Fruit fly (Drosophila melanogaster) whole organism, pupa: ENCODE measurements around the gene CG42661.

Source experiments
- CG12605 ChIP-seq: fragments of 200-800 bp; sonication (Bioruptor generic); IDR thresholded peaks from 2 replicates; pipeline ENCODE4 v1.3.6; 2022; ENCODE audit warnings: missing biosample characterization, missing genetic modification characterization
- CG13204 ChIP-seq: fragments of 200-800 bp; sonication (Bioruptor generic); optimal IDR thresholded peaks from 2 replicates; lab custom pipeline; 2018; ENCODE audit warnings: missing biosample characterization, mild to moderate bottlenecking, missing genetic modification characterization, moderate library complexity
- CG14655 ChIP-seq: fragments of 200-800 bp; sonication (Bioruptor generic); optimal IDR thresholded peaks from 3 replicates; lab custom pipeline; 2017; ENCODE audit warnings: mild to moderate bottlenecking, missing biosample characterization, missing genetic modification reagents, missing genetic modification characterization
- CG15710 ChIP-seq: fragments of 200-800 bp; sonication (Bioruptor generic); optimal IDR thresholded peaks from 2 replicates; lab custom pipeline; 2018; ENCODE audit warnings: missing biosample characterization, mild to moderate bottlenecking, missing genetic modification characterization, moderate library complexity
- CG8159 ChIP-seq: fragments of 200-800 bp; sonication (Bioruptor generic); optimal IDR thresholded peaks from 3 replicates; lab custom pipeline; 2018; ENCODE audit warnings: missing biosample characterization, mild to moderate bottlenecking, missing genetic modification characterization, moderate library complexity
- D1 ChIP-seq: fragments of 200-800 bp; sonication (Bioruptor generic); optimal IDR thresholded peaks from 2 replicates; lab custom pipeline; 2018; ENCODE audit warnings: missing biosample characterization, mild to moderate bottlenecking, missing genetic modification characterization, moderate library complexity
- EcR ChIP-seq: fragments of 200-800 bp; sonication (Bioruptor generic); optimal IDR thresholded peaks from 3 replicates; lab custom pipeline; 2019; ENCODE audit warnings: missing biosample characterization, missing genetic modification characterization, mild to moderate bottlenecking, moderate library complexity, missing genetic modification reagents
- Ets98B ChIP-seq: fragments of 200-800 bp; sonication (Bioruptor generic); IDR thresholded peaks from 2 replicates; pipeline ENCODE4 v1.3.6; 2022; ENCODE audit warnings: missing biosample characterization, missing genetic modification characterization
- gl ChIP-seq: fragments of 200-800 bp; sonication (Bioruptor generic); optimal IDR thresholded peaks from 2 replicates; lab custom pipeline; 2018; ENCODE audit warnings: missing biosample characterization, mild to moderate bottlenecking, missing genetic modification characterization

DNA sequence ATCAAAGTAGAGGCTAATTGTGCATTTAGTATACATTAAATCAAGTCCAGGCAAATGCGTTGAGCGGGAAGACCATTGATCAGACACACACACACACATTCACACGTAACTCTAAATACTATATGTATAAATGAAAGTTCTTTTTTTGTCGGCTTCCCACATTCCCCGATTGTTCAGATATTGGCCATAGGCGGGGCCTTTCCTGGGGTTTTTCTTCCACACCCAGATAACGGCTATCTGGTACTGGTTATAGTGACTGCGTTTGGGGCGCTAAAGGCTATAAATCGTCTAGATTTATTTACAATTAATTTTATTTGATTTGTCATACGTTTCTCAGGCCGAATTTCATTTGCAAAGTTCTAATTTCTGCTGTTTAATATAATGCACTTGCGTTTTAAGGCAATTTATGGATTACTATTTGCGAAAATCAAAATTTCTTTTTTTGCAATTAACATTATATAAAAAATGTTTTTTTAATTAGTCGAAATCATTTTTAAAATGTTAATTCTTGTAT, 32.4 kb upstream of the CG42661 start:
- no peak for TF ChIP-seq CG14655
- TF ChIP-seq D1 (tag; lab: Kevin White, UChicago) = no peak
- no peak for TF ChIP-seq gl (tag; lab: Kevin White, UChicago)
- TF ChIP-seq CG8159 (tag; lab: Kevin White, UChicago) = no peak
- TF ChIP-seq EcR (GFP tag; lab: Kevin White, UChicago) = no peak
- TF ChIP-seq Ets98B = no peak
- no peak for TF ChIP-seq CG15710 (tag; lab: Kevin White, UChicago)
- no peak for TF ChIP-seq CG12605
- TF ChIP-seq CG13204 (GFP tag; lab: Kevin White, UChicago) = no peak
